Worm (Caenorhabditis elegans) whole organism, L4/young adult: ENCODE results near the gene fbxa-10.

Experiments used
- W03F9.2 ChIP-seq: fragments of 150-350 bp; optimal IDR thresholded peaks from 2 replicates; lab custom pipeline; 2014; ENCODE audit warnings: missing biosample characterization, missing genetic modification characterization
- him-1 ChIP-seq: sonication (generic microtip); optimal IDR thresholded peaks from 2 replicates; lab custom pipeline; 2016; ENCODE audit warnings: missing genotype, missing genetic modification reagents, missing genetic modification characterization, missing compliant biosample characterization

DNA sequence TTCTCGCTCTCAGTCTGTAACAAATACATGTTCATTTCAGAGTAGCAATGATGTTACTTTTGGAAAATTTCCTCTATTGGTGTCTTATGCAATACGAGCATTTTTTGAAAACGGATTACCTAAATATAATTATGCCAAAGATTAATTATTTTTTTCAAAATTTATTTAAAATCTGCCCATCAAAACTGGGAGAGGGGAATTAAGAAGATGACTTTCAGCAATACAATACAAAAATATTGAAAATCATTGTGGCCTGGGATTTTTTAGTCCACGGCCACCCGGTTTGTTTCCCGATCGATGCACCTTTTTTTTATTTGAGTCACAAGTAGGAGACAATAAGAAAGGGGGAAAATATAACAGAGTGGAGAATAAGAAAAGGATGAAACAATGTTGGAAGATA is 14.2 kb upstream of the fbxa-10 start, which contains the start of gene fbxa-56:
- no peak for TF ChIP-seq him-1 (tag; lab: Kevin White, UChicago)
- TF ChIP-seq W03F9.2 (tag; lab: Kevin White, UChicago) = no peak
